Fruit fly (Drosophila melanogaster): ENCODE data around the gene CG46511.
"Not testable (repeated sequence)": the region's sequence is repeated elsewhere in the genome, so short reads cannot be mapped to it uniquely, and the experiment has no call there.

CG46511 gene

DNA sequence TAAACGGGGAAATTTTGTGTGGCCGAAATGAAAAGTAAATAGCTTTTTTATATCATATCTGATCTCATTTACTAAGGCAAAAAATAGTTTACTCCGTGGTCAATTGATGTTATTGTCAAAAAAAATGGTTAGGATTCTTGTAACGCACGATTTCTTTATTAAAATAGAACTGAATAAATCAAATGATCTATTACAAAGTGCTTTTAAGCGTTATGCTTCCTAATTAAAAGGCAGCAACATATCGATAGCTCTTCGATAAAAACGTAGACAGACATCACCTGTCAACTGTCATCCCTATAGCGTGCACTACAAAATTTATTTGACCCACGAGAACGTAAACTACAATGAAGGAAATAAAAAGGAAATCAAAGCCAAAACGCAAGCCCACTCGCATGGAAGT, 44.0 kb downstream of the CG46511 start, which contains the start of gene CG46518:
CG46518 (plus strand) TSS at position 301 of the 400 bp plus-strand sequence.
- TF ChIP-seq CTCF, CG8478 (optimal IDR thresholded peaks at IDR 0.05): not testable (repeated sequence)

DNA sequence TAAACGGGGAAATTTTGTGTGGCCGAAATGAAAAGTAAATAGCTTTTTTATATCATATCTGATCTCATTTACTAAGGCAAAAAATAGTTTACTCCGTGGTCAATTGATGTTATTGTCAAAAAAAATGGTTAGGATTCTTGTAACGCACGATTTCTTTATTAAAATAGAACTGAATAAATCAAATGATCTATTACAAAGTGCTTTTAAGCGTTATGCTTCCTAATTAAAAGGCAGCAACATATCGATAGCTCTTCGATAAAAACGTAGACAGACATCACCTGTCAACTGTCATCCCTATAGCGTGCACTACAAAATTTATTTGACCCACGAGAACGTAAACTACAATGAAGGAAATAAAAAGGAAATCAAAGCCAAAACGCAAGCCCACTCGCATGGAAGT, 49.0 kb downstream of the CG46511 start, which contains the start of gene CG46519:
CG46519 (plus strand) TSS at position 301 of the 400 bp plus-strand sequence.
- TF ChIP-seq CG8478, CTCF (optimal IDR thresholded peaks at IDR 0.05): not testable (repeated sequence)
